Worm (Caenorhabditis elegans): ENCODE results near the gene T08G3.13.

T08G3.13 gene

ce11 chrV:16420696-16421095 is 27.1 kb upstream of the T08G3.13 start, which contains the start of gene srw-48:
srw-48 (plus strand) TSS chrV:16420996.
- TF ChIP-seq nhr-12 (tag; optimal IDR thresholded peaks at IDR 0.05), result no peak
- no peak for TF ChIP-seq ceh-28 (tag; optimal IDR thresholded peaks at IDR 0.05)
- no peak for TF ChIP-seq aly-2 (tag; optimal IDR thresholded peaks at IDR 0.05)
- TF ChIP-seq jun-1 (tag; optimal IDR thresholded peaks at IDR 0.05), result no peak
- no peak for TF ChIP-seq fkh-2 (tag; optimal IDR thresholded peaks at IDR 0.05)
- TF ChIP-seq nfya-1 (tag; optimal IDR thresholded peaks at IDR 0.05; ENCODE audit: insufficient read depth), result no peak
- TF ChIP-seq elt-1 (tag; optimal IDR thresholded peaks at IDR 0.05), result no peak
- no peak for TF ChIP-seq eor-1 (tag; optimal IDR thresholded peaks at IDR 0.05)
- no peak for TF ChIP-seq elt-2 (tag; optimal IDR thresholded peaks at IDR 0.05)
- TF ChIP-seq mml-1 (tag; optimal IDR thresholded peaks at IDR 0.05), result no peak
- TF ChIP-seq tbx-2 (tag; optimal IDR thresholded peaks at IDR 0.05), result no peak
- TF ChIP-seq sea-2 (GFP tag; optimal IDR thresholded peaks at IDR 0.05), result no peak
- TF ChIP-seq egl-5 (tag; optimal IDR thresholded peaks at IDR 0.05), result no peak
- TF ChIP-seq fkh-10 (GFP tag; optimal IDR thresholded peaks at IDR 0.05), result no peak
- TF ChIP-seq pqm-1 (tag; optimal IDR thresholded peaks at IDR 0.05), result no peak

ce11 chrV:16424428-16424827 is 23.4 kb upstream of the T08G3.13 start, which contains the start of gene srw-29:
srw-29 (minus strand) TSS chrV:16424528.
- TF ChIP-seq jun-1 (tag; optimal IDR thresholded peaks at IDR 0.05) (no peak), pqm-1 (tag; optimal IDR thresholded peaks at IDR 0.05) (no peak), fkh-10 (GFP tag; optimal IDR thresholded peaks at IDR 0.05) (no peak), nhr-28 (tag; optimal IDR thresholded peaks at IDR 0.05) (no peak), nhr-11 (tag; optimal IDR thresholded peaks at IDR 0.05) (no peak), nhr-25 (tag; optimal IDR thresholded peaks at IDR 0.05) (no peak), ceh-9 (tag; optimal IDR thresholded peaks at IDR 0.05) (no peak), mml-1 (tag; optimal IDR thresholded peaks at IDR 0.05) (no peak), tbx-2 (tag; optimal IDR thresholded peaks at IDR 0.05) (no peak), mdl-1 (tag; optimal IDR thresholded peaks at IDR 0.05) (no peak), egl-27 (tag; optimal IDR thresholded peaks at IDR 0.05) (no peak), zag-1 (tag; optimal IDR thresholded peaks at IDR 0.05) (no peak), snpc-4 (tag; optimal IDR thresholded peaks at IDR 0.05) (no peak), ceh-16 (tag; optimal IDR thresholded peaks at IDR 0.05) (no peak), ztf-11 (tag; optimal IDR thresholded peaks at IDR 0.05) (no peak), lin-15B (tag; optimal IDR thresholded peaks at IDR 0.05) (no peak)

ce11 chrV:16429503-16429902 is 18.3 kb upstream of the T08G3.13 start, which contains the start of gene F26D2.10:
F26D2.10 (minus strand) TSS chrV:16429603.
- TF ChIP-seq elt-1 (tag; optimal IDR thresholded peaks at IDR 0.05), result no peak
- TF ChIP-seq nhr-23 (tag; optimal IDR thresholded peaks at IDR 0.05), result no peak
- no peak for TF ChIP-seq skn-1 (tag; optimal IDR thresholded peaks at IDR 0.05)
- no peak for TF ChIP-seq nhr-28 (tag; optimal IDR thresholded peaks at IDR 0.05)
- TF ChIP-seq mml-1 (tag; optimal IDR thresholded peaks at IDR 0.05), result no peak
- no peak for TF ChIP-seq ztf-4 (tag; optimal IDR thresholded peaks at IDR 0.05)
- no peak for TF ChIP-seq nfya-1 (tag; optimal IDR thresholded peaks at IDR 0.05; ENCODE audit: insufficient read depth)
- TF ChIP-seq nhr-43 (tag; optimal IDR thresholded peaks at IDR 0.05; ENCODE audit: poor library complexity, severe bottlenecking), result no peak
- TF ChIP-seq jun-1 (tag; optimal IDR thresholded peaks at IDR 0.05), result no peak
- no peak for TF ChIP-seq nhr-67 (tag; optimal IDR thresholded peaks at IDR 0.05)
- no peak for TF ChIP-seq aly-2 (tag; optimal IDR thresholded peaks at IDR 0.05)
- no peak for TF ChIP-seq lin-39 (tag; optimal IDR thresholded peaks at IDR 0.05)
- no peak for TF ChIP-seq fos-1 (tag; optimal IDR thresholded peaks at IDR 0.05)
- TF ChIP-seq daf-12 (tag; optimal IDR thresholded peaks at IDR 0.05), result no peak

ce11 chrV:16429940-16430339 is 17.9 kb upstream of the T08G3.13 start, which contains the start of gene str-73:
str-73 (plus strand) TSS chrV:16430240.
- TF ChIP-seq jun-1 (tag; optimal IDR thresholded peaks at IDR 0.05), result no peak
- no peak for TF ChIP-seq aly-2 (tag; optimal IDR thresholded peaks at IDR 0.05)
- no peak for TF ChIP-seq pha-4 (tag; optimal IDR thresholded peaks at IDR 0.05)
- TF ChIP-seq nhr-237 (tag; optimal IDR thresholded peaks at IDR 0.05), result no peak
- no peak for TF ChIP-seq unc-62 (GFP tag; optimal IDR thresholded peaks at IDR 0.05)
- TF ChIP-seq snpc-4 (tag; optimal IDR thresholded peaks at IDR 0.05), result no peak
- TF ChIP-seq lsy-12 (tag; optimal IDR thresholded peaks at IDR 0.05), result no peak
- TF ChIP-seq nhr-25 (tag; optimal IDR thresholded peaks at IDR 0.05), result no peak
- no peak for TF ChIP-seq nhr-11 (tag; optimal IDR thresholded peaks at IDR 0.05)
- no peak for TF ChIP-seq R02D3.7 (tag; optimal IDR thresholded peaks at IDR 0.05)
- no peak for TF ChIP-seq mdl-1 (tag; optimal IDR thresholded peaks at IDR 0.05)
- no peak for TF ChIP-seq fkh-10 (GFP tag; optimal IDR thresholded peaks at IDR 0.05)
- no peak for TF ChIP-seq pqm-1 (tag; optimal IDR thresholded peaks at IDR 0.05)
- no peak for TF ChIP-seq eor-1 (tag; optimal IDR thresholded peaks at IDR 0.05)
- no peak for TF ChIP-seq ceh-28 (tag; optimal IDR thresholded peaks at IDR 0.05)
- no peak for TF ChIP-seq egl-27 (tag; optimal IDR thresholded peaks at IDR 0.05)
- no peak for TF ChIP-seq egl-5 (tag; optimal IDR thresholded peaks at IDR 0.05)
- TF ChIP-seq ceh-16 (tag; optimal IDR thresholded peaks at IDR 0.05), result no peak
- TF ChIP-seq nhr-67 (tag; optimal IDR thresholded peaks at IDR 0.05), result no peak
